Worm (Caenorhabditis elegans) whole organism, young adult: Measurements from ENCODE around the gene sri-72.

Source experiments
- attf-5 ChIP-seq: fragments of 200-800 bp; sonication (Bioruptor generic); optimal IDR thresholded peaks from 2 replicates; lab custom pipeline; 2018; ENCODE audit warnings: mild to moderate bottlenecking, missing genetic modification characterization, missing compliant biosample characterization
- dpl-1 ChIP-seq: fragments of 150-350 bp; optimal IDR thresholded peaks from 2 replicates; lab custom pipeline; 2014; ENCODE audit warnings: missing biosample characterization, missing genetic modification reagents, missing genetic modification characterization
- mel-28 ChIP-seq: sonication (generic microtip); optimal IDR thresholded peaks from 2 replicates; lab custom pipeline; 2016; ENCODE audit warnings: borderline replicate concordance, mild to moderate bottlenecking, missing genetic modification characterization, missing compliant biosample characterization
- ztf-18 ChIP-seq: sonication (generic microtip); optimal IDR thresholded peaks from 2 replicates; lab custom pipeline; 2016; ENCODE audit warnings: missing genotype, mild to moderate bottlenecking, missing genetic modification characterization, missing compliant biosample characterization

ce11 chrV:553067-553466, 14.9 kb downstream of the sri-72 start, which contains the start of gene C14C6.8:
- no peak for TF ChIP-seq ztf-18 (tag; lab: Kevin White, UChicago)
- no peak for TF ChIP-seq mel-28 (tag; lab: Kevin White, UChicago)
- no peak for TF ChIP-seq attf-5
- TF ChIP-seq dpl-1 (GFP tag; lab: Kevin White, UChicago): no peak
